Worm (Caenorhabditis elegans) whole organism, late embryonic: Measurements from ENCODE around the gene ZK1248.15.
A peak's percentile ranks its signal among the peaks of the same experiment; 100 is the strongest.

Experiments used
- C08G9.2 ChIP-seq: sonication (generic microtip); optimal IDR thresholded peaks from 2 replicates; lab custom pipeline; 2016; ENCODE audit warnings: mild to moderate bottlenecking, missing genetic modification characterization, moderate library complexity, missing compliant biosample characterization
- C38D4.7 ChIP-seq: fragments of 200-800 bp; sonication (Bioruptor generic); optimal IDR thresholded peaks from 2 replicates; lab custom pipeline; 2018; ENCODE audit warnings: mild to moderate bottlenecking, missing genetic modification characterization, moderate library complexity, missing compliant biosample characterization
- F13H6.1 ChIP-seq: sonication (generic microtip); optimal IDR thresholded peaks from 2 replicates; lab custom pipeline; 2016; ENCODE audit warnings: missing genetic modification characterization, missing compliant biosample characterization
- K02D7.2 ChIP-seq: sonication (generic microtip); optimal IDR thresholded peaks from 2 replicates; lab custom pipeline; 2017; ENCODE audit warnings: mild to moderate bottlenecking, missing genetic modification characterization, missing compliant biosample characterization
- K09A11.1 ChIP-seq: sonication (generic microtip); optimal IDR thresholded peaks from 2 replicates; lab custom pipeline; 2017; ENCODE audit warnings: antibody characterized with exemption, mild to moderate bottlenecking, missing genetic modification characterization, missing compliant biosample characterization; ENCODE audit not compliant: insufficient read depth
- T23F11.4 ChIP-seq: fragments of 200-800 bp; sonication (Bioruptor generic); optimal IDR thresholded peaks from 2 replicates; lab custom pipeline; 2018; ENCODE audit warnings: mild to moderate bottlenecking, missing genetic modification characterization, missing compliant biosample characterization
- Y22D7AL.16 ChIP-seq: sonication (generic microtip); optimal IDR thresholded peaks from 2 replicates; lab custom pipeline; 2016; ENCODE audit warnings: missing genetic modification characterization, missing compliant biosample characterization
- ahr-1 ChIP-seq: sonication (generic microtip); optimal IDR thresholded peaks from 2 replicates; lab custom pipeline; 2016; ENCODE audit warnings: missing genetic modification characterization, missing compliant biosample characterization
- ama-1 ChIP-seq: fragments of 150-350 bp; optimal IDR thresholded peaks from 2 replicates; lab custom pipeline; 2014
- ceh-18 ChIP-seq: sonication (generic microtip); optimal IDR thresholded peaks from 2 replicates; lab custom pipeline; 2016; ENCODE audit warnings: missing genetic modification characterization, missing compliant biosample characterization
- ceh-19 ChIP-seq: fragments of 200-800 bp; sonication (Bioruptor generic); optimal IDR thresholded peaks from 2 replicates; lab custom pipeline; 2018; ENCODE audit warnings: mild to moderate bottlenecking, missing genetic modification characterization, missing compliant biosample characterization
- ceh-2 ChIP-seq: sonication (generic microtip); optimal IDR thresholded peaks from 2 replicates; lab custom pipeline; 2016; ENCODE audit warnings: missing genotype, missing genetic modification characterization, missing compliant biosample characterization
- ceh-22 ChIP-seq: sonication (generic microtip); optimal IDR thresholded peaks from 2 replicates; lab custom pipeline; 2017; ENCODE audit warnings: missing biosample characterization, missing genetic modification characterization
- ceh-24 ChIP-seq: sonication (generic microtip); optimal IDR thresholded peaks from 2 replicates; lab custom pipeline; 2016; ENCODE audit warnings: mild to moderate bottlenecking, missing genetic modification characterization, missing compliant biosample characterization
- ceh-30 ChIP-seq: fragments of 150-350 bp; optimal IDR thresholded peaks from 2 replicates; lab custom pipeline; 2014; ENCODE audit warnings: missing biosample characterization, missing genetic modification characterization
- ceh-34 ChIP-seq: sonication (generic microtip); optimal IDR thresholded peaks from 2 replicates; lab custom pipeline; 2016; ENCODE audit warnings: mild to moderate bottlenecking, missing genetic modification characterization, missing compliant biosample characterization
- ceh-48 ChIP-seq: sonication (generic microtip); optimal IDR thresholded peaks from 2 replicates; lab custom pipeline; 2016; ENCODE audit warnings: missing genetic modification characterization, inconsistent platforms, missing compliant biosample characterization
- ceh-6 ChIP-seq: fragments of 200-800 bp; sonication (Bioruptor generic); optimal IDR thresholded peaks from 2 replicates; lab custom pipeline; 2018; ENCODE audit warnings: mild to moderate bottlenecking, missing genetic modification characterization, missing compliant biosample characterization
- ceh-9 ChIP-seq: sonication (generic microtip); optimal IDR thresholded peaks from 2 replicates; lab custom pipeline; 2016; ENCODE audit warnings: mild to moderate bottlenecking, missing genetic modification characterization, inconsistent platforms, missing compliant biosample characterization
- elt-2 ChIP-seq: sonication (generic microtip); optimal IDR thresholded peaks from 2 replicates; lab custom pipeline; 2016; ENCODE audit warnings: missing genetic modification reagents, missing genetic modification characterization, missing compliant biosample characterization
- elt-4 ChIP-seq: sonication (generic microtip); optimal IDR thresholded peaks from 2 replicates; lab custom pipeline; 2016; ENCODE audit warnings: missing genetic modification characterization, missing compliant biosample characterization
- ets-4 ChIP-seq: sonication (generic microtip); optimal IDR thresholded peaks from 2 replicates; lab custom pipeline; 2016; ENCODE audit warnings: missing genetic modification characterization, missing compliant biosample characterization
- eyg-1 ChIP-seq: sonication (generic microtip); optimal IDR thresholded peaks from 2 replicates; lab custom pipeline; 2016; ENCODE audit warnings: missing genotype, missing genetic modification characterization, missing compliant biosample characterization
- fax-1 ChIP-seq: sonication (generic microtip); optimal IDR thresholded peaks from 2 replicates; lab custom pipeline; 2016; ENCODE audit warnings: missing genotype, missing genetic modification characterization, missing compliant biosample characterization
- fkh-6 ChIP-seq: sonication (generic microtip); optimal IDR thresholded peaks from 2 replicates; lab custom pipeline; 2016; ENCODE audit warnings: missing genetic modification characterization, missing compliant biosample characterization
- gmeb-2 ChIP-seq: sonication (generic microtip); optimal IDR thresholded peaks from 2 replicates; lab custom pipeline; 2016; ENCODE audit warnings: missing genetic modification characterization, inconsistent platforms, missing compliant biosample characterization
- hlh-13 ChIP-seq: fragments of 200-800 bp; sonication (Bioruptor generic); optimal IDR thresholded peaks from 2 replicates; lab custom pipeline; 2018; ENCODE audit warnings: mild to moderate bottlenecking, missing genetic modification characterization, missing compliant biosample characterization
- hlh-15 ChIP-seq: sonication (generic microtip); optimal IDR thresholded peaks from 2 replicates; lab custom pipeline; 2016; ENCODE audit warnings: missing genetic modification characterization, missing compliant biosample characterization
- hlh-8 ChIP-seq: sonication (generic microtip); optimal IDR thresholded peaks from 2 replicates; lab custom pipeline; 2016; ENCODE audit warnings: missing genotype, missing genetic modification characterization, missing compliant biosample characterization
- nhr-11 ChIP-seq: fragments of 150-350 bp; optimal IDR thresholded peaks from 2 replicates; lab custom pipeline; 2014; ENCODE audit warnings: missing biosample characterization, missing genetic modification characterization
- npax-4 ChIP-seq: sonication (generic microtip); optimal IDR thresholded peaks from 2 replicates; lab custom pipeline; 2016; ENCODE audit warnings: missing genetic modification characterization, missing compliant biosample characterization
- pag-3 ChIP-seq: sonication (generic microtip); optimal IDR thresholded peaks from 2 replicates; lab custom pipeline; 2016; ENCODE audit warnings: missing compliant biosample characterization, missing genetic modification characterization, borderline replicate concordance
- pat-9 ChIP-seq: fragments of 200-800 bp; sonication (Bioruptor generic); optimal IDR thresholded peaks from 2 replicates; lab custom pipeline; 2018; ENCODE audit warnings: mild to moderate bottlenecking, missing genetic modification characterization, moderate library complexity, missing compliant biosample characterization
- pha-4 ChIP-seq: fragments of 150-350 bp; optimal IDR thresholded peaks from 2 replicates; lab custom pipeline; 2018; ENCODE audit warnings: missing biosample characterization, missing genetic modification reagents, missing genetic modification characterization
- pqm-1 ChIP-seq: sonication (generic microtip); optimal IDR thresholded peaks from 2 replicates; lab custom pipeline; 2016; ENCODE audit warnings: missing genetic modification characterization, missing compliant biosample characterization
- pros-1 ChIP-seq: fragments of 150-350 bp; optimal IDR thresholded peaks from 2 replicates; lab custom pipeline; 2014; ENCODE audit warnings: missing biosample characterization, missing genetic modification reagents, missing genetic modification characterization
- ref-2 ChIP-seq: sonication (generic microtip); optimal IDR thresholded peaks from 2 replicates; lab custom pipeline; 2016; ENCODE audit warnings: missing genetic modification characterization, missing compliant biosample characterization
- rnt-1 ChIP-seq: sonication (generic microtip); optimal IDR thresholded peaks from 2 replicates; lab custom pipeline; 2016; ENCODE audit warnings: missing genetic modification characterization, missing compliant biosample characterization
- sdc-2 ChIP-seq: sonication (generic microtip); optimal IDR thresholded peaks from 2 replicates; lab custom pipeline; 2016; ENCODE audit warnings: missing genotype, missing genetic modification characterization, missing compliant biosample characterization
- syd-9 ChIP-seq: sonication (generic microtip); optimal IDR thresholded peaks from 2 replicates; lab custom pipeline; 2016; ENCODE audit warnings: mild to moderate bottlenecking, missing genetic modification characterization, moderate library complexity, missing compliant biosample characterization
- tbx-2 ChIP-seq: sonication (generic microtip); optimal IDR thresholded peaks from 2 replicates; lab custom pipeline; 2016; ENCODE audit warnings: missing genetic modification characterization, missing compliant biosample characterization
- tbx-7 ChIP-seq: sonication (generic microtip); optimal IDR thresholded peaks from 2 replicates; lab custom pipeline; 2016; ENCODE audit warnings: missing genotype, missing genetic modification characterization, missing compliant biosample characterization
- ttx-3 ChIP-seq: sonication (generic microtip); optimal IDR thresholded peaks from 2 replicates; lab custom pipeline; 2016; ENCODE audit warnings: missing genetic modification reagents, missing genetic modification characterization, missing compliant biosample characterization
- unc-3 ChIP-seq, 2 experiments: fragments of 200-800 bp in 1 of 2; sonication (Bioruptor generic) in 1 of 2; sonication (generic microtip) in 1 of 2; conservative IDR thresholded peaks in 1 of 2; optimal IDR thresholded peaks in 1 of 2; 2 replicates each; pipeline versions ENCODE4 v1.3.6 to Lab custom; 2016 to 2022; ENCODE audit warnings: missing compliant biosample characterization in 2 of 2, missing genetic modification characterization in 2 of 2, missing genetic modification reagents in 1 of 2
- unc-86 ChIP-seq: sonication (generic microtip); optimal IDR thresholded peaks from 2 replicates; lab custom pipeline; 2016; ENCODE audit warnings: missing genetic modification characterization, missing compliant biosample characterization
- ztf-16 ChIP-seq: sonication (generic microtip); optimal IDR thresholded peaks from 2 replicates; lab custom pipeline; 2017; ENCODE audit warnings: missing genetic modification characterization, missing compliant biosample characterization

The ZK1248.15 gene

ce11 chrII:5846181-5846580 lies 7.8 kb upstream of the ZK1248.15 start:
- no peak for TF ChIP-seq rnt-1 (tag; lab: Kevin White, UChicago)
- TF ChIP-seq elt-2 (tag; lab: Kevin White, UChicago), result peak; percentile 58

DNA sequence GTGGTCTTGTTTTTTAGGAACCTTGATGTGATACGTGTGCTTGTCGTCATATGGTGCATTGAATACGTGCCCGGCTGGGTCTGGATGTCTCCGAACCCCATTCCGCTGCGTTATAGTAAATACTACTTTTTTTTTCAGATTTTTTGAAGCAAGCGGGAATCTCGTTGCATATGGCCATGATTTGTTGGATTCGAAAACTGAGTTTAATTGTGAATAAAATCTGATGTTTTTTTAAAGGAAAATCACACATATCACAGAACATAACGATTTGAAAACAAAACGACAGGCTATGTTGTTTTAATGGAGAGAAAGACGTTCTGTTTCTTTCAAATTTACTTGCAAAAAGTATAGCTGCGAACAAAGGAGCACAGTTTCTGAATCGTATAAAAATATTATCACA lies 7.1 kb upstream of the ZK1248.15 start, which contains the start of the genes ZK1248.17 and H41C03.3:
TSS of gene ZK1248.17 (minus strand) at position 101 of the 400 bp plus-strand sequence.
TSS of gene H41C03.3 (plus strand) at position 337 of the 400 bp plus-strand sequence.
- TF ChIP-seq ets-4 (no peak), hlh-13 (GFP tag; lab: Kevin White, UChicago) (no peak), pqm-1 (tag; lab: Kevin White, UChicago) (no peak), ceh-2 (tag; lab: Kevin White, UChicago) (no peak), hlh-8 (tag; lab: Kevin White, UChicago) (no peak), pros-1 (tag; lab: Kevin White, UChicago) (no peak), ceh-6 (GFP tag; lab: Kevin White, UChicago) (no peak)

ce11 chrII:5844694-5845129 lies 6.4 kb upstream of the ZK1248.15 start:
- TF ChIP-seq ceh-6 (GFP tag; lab: Kevin White, UChicago) (peak; percentile 53), ref-2 (tag; lab: Kevin White, UChicago) (peak; percentile 87), pros-1 (tag; lab: Kevin White, UChicago) (peak; percentile 87), fax-1 (peak; percentile 65), ceh-2 (tag; lab: Kevin White, UChicago) (peak; percentile 82), ceh-30 (tag; lab: Kevin White, UChicago) (peak; percentile 79), nhr-11 (tag; lab: Kevin White, UChicago) (peak; percentile 58), Y22D7AL.16 (tag; lab: Kevin White, UChicago) (peak; percentile 57), tbx-2 (tag; lab: Kevin White, UChicago) (peak; percentile 96), K02D7.2 (peak; percentile 69), pag-3 (tag; lab: Kevin White, UChicago) (peak; percentile 70), gmeb-2 (tag; lab: Kevin White, UChicago) (peak; percentile 55), pat-9 (tag; lab: Kevin White, UChicago) (peak; percentile 83), hlh-15 (tag; lab: Kevin White, UChicago) (peak; percentile 65), K09A11.1 (tag; lab: Kevin White, UChicago) (peak; percentile 76), pqm-1 (tag; lab: Kevin White, UChicago) (peak; percentile 95), elt-2 (tag; lab: Kevin White, UChicago) (peak; percentile 99), fkh-6 (tag; lab: Kevin White, UChicago) (peak; percentile 72), pha-4 (tag; lab: Kevin White, UChicago) (no peak), ceh-48 (peak; percentile 41), npax-4 (tag; lab: Kevin White, UChicago) (peak; percentile 54), eyg-1 (peak; percentile 68), unc-3 (GFP tag; conservative IDR thresholded peaks at IDR 0.05; lab: Robert Waterston, UW) (peak; percentile 53; the same call in 1 of the 2 replicates), unc-3 (tag; optimal IDR thresholded peaks at IDR 0.05; lab: Kevin White, UChicago) (peak; percentile 85), ceh-24 (peak; percentile 68), syd-9 (tag; lab: Kevin White, UChicago) (peak; percentile 85), ama-1 (lab: Kevin White, UChicago) (peak; percentile 100), T23F11.4 (GFP tag; lab: Kevin White, UChicago) (peak; percentile 87), ets-4 (peak; percentile 85), F13H6.1 (peak; percentile 87), ztf-16 (tag; lab: Kevin White, UChicago) (peak; percentile 83), tbx-7 (peak; percentile 44), unc-86 (tag; lab: Kevin White, UChicago) (peak; percentile 83), C08G9.2 (peak; percentile 82), elt-4 (tag; lab: Kevin White, UChicago) (no peak), ceh-9 (tag; lab: Kevin White, UChicago) (no peak), hlh-13 (GFP tag; lab: Kevin White, UChicago) (peak; percentile 17), ahr-1 (tag; lab: Kevin White, UChicago) (peak; percentile 46), sdc-2 (peak; percentile 74), ceh-19 (GFP tag; lab: Kevin White, UChicago) (peak; percentile 89), rnt-1 (tag; lab: Kevin White, UChicago) (peak; percentile 86), ceh-22 (tag; lab: Kevin White, UChicago) (peak; percentile 65), ceh-18 (peak; percentile 99), ttx-3 (tag; lab: Kevin White, UChicago) (peak; percentile 70), ceh-34 (peak; percentile 92), C38D4.7 (peak; percentile 59)
